Fruit fly (Drosophila melanogaster) whole organism, embryonic: ENCODE data around the gene CG18130.

ENCODE experiments used
- CG17912 ChIP-seq: fragments of 200-800 bp; sonication (Bioruptor generic); optimal IDR thresholded peaks from 2 replicates; lab custom pipeline; 2018; ENCODE audit warnings: missing biosample characterization, mild to moderate bottlenecking, missing genetic modification characterization
- CG4360 ChIP-seq: fragments of 200-800 bp; sonication (Bioruptor generic); IDR thresholded peaks from 2 replicates; pipeline ENCODE4 v1.3.6; 2022; ENCODE audit warnings: missing biosample characterization, missing genetic modification characterization
- CG9876 ChIP-seq: fragments of 200-800 bp; sonication (Bioruptor generic); optimal IDR thresholded peaks from 2 replicates; lab custom pipeline; 2016; ENCODE audit warnings: missing biosample characterization, missing genetic modification characterization
- Xrp1 ChIP-seq: fragments of 200-800 bp; sonication (Bioruptor generic); IDR thresholded peaks from 2 replicates; pipeline ENCODE4 v1.3.6; 2022; ENCODE audit warnings: missing biosample characterization, missing genetic modification characterization
- al ChIP-seq: fragments of 200-800 bp; sonication (Bioruptor generic); IDR thresholded peaks from 2 replicates; pipeline ENCODE4 v1.3.6; 2022; ENCODE audit warnings: missing biosample characterization, missing genetic modification characterization
- chinmo ChIP-seq: fragments of 200-800 bp; sonication (Bioruptor generic); IDR thresholded peaks from 4 replicates; pipeline ENCODE4 v1.3.6; 2022; ENCODE audit warnings: missing biosample characterization, missing genetic modification characterization; ENCODE audit not compliant: partially characterized antibody
- danr ChIP-seq: fragments of 200-800 bp; sonication (Bioruptor generic); IDR thresholded peaks from 2 replicates; pipeline ENCODE4 v1.3.6; 2022; ENCODE audit warnings: missing biosample characterization, missing genetic modification characterization
- gt ChIP-seq: fragments of 200-800 bp; sonication (Bioruptor generic); IDR thresholded peaks from 2 replicates; pipeline ENCODE4 v1.3.6; 2022; ENCODE audit warnings: missing biosample characterization, missing genetic modification characterization
- nom ChIP-seq: fragments of 200-800 bp; sonication (Bioruptor generic); optimal IDR thresholded peaks from 2 replicates; lab custom pipeline; 2017; ENCODE audit warnings: missing biosample characterization, missing genetic modification characterization, mild to moderate bottlenecking, moderate library complexity, missing genetic modification reagents
- pita ChIP-seq: fragments of 200-800 bp; sonication (Bioruptor generic); optimal IDR thresholded peaks from 2 replicates; lab custom pipeline; 2017; ENCODE audit warnings: missing biosample characterization, mild to moderate bottlenecking, missing genetic modification characterization
- prd ChIP-seq, 3 experiments: fragments of >200 bp in 2 of 3; fragments of 200-800 bp in 1 of 3; sonication (Bioruptor generic) in 1 of 3; optimal IDR thresholded peaks in 2 of 3; IDR thresholded peaks in 1 of 3; 2 replicates in 2 of 3; 3 replicates in 1 of 3; pipeline versions ENCODE4 v1.3.6 to Lab custom; 2017 to 2022; ENCODE audit warnings: missing biosample characterization in 1 of 3, missing genetic modification characterization in 1 of 3
- trem ChIP-seq: fragments of 200-800 bp; optimal IDR thresholded peaks from 3 replicates; lab custom pipeline; 2019; ENCODE audit warnings: missing biosample characterization, mild to moderate bottlenecking, missing genetic modification characterization, moderate library complexity
- tx ChIP-seq: fragments of 200-800 bp; sonication (Bioruptor generic); optimal IDR thresholded peaks from 2 replicates; lab custom pipeline; 2016; ENCODE audit warnings: missing biosample characterization, missing genetic modification characterization

dm6 chrX:12017815-12018439, 25.4 kb upstream of the CG18130 start, which contains the start of gene Chrac-16:
- no peak for TF ChIP-seq trem (tag; lab: Kevin White, UChicago)
- TF ChIP-seq al (GFP tag; lab: Robert Waterston, UW) = no peak
- no peak for TF ChIP-seq danr (GFP tag; lab: Robert Waterston, UW)
- no peak for TF ChIP-seq CG9876 (GFP tag; lab: Kevin White, UChicago)
- no peak for TF ChIP-seq CG17912 (GFP tag; lab: Kevin White, UChicago)
- no peak for TF ChIP-seq pita
- TF ChIP-seq Xrp1 (GFP tag; lab: Robert Waterston, UW) = no peak
- no peak for TF ChIP-seq nom
- TF ChIP-seq CG4360 (GFP tag; lab: Robert Waterston, UW) = no peak
- TF ChIP-seq chinmo (GFP tag; lab: Robert Waterston, UW) = peak; percentile 79; the same call in 3 of the 4 replicates
- TF ChIP-seq prd (optimal IDR thresholded peaks at IDR 0.05; lab: Kevin White, UChicago) = no peak
- TF ChIP-seq prd (GFP tag; IDR thresholded peaks at IDR 0.05; lab: Robert Waterston, UW) = no peak
- no peak for TF ChIP-seq tx (GFP tag; lab: Kevin White, UChicago)
- TF ChIP-seq gt (GFP tag; lab: Robert Waterston, UW) = no peak
